Worm (Caenorhabditis elegans): ENCODE results near the gene F22F1.3.
"Not testable (repeated sequence)": the region's sequence is repeated elsewhere in the genome, so short reads cannot be mapped to it uniquely, and the experiment has no call there.

F22F1.3 gene

ce11 chrX:8154374-8154836, 8.5 kb downstream of the F22F1.3 start (continued):
- TF ChIP-seq F23B12.7 (tag; optimal IDR thresholded peaks at IDR 0.05; ENCODE audit: insufficient read depth) (peak; percentile 55), rpc-1 (optimal IDR thresholded peaks at IDR 0.05) (peak; percentile 88), rpc-1 (tag; optimal IDR thresholded peaks at IDR 0.05) (peak; percentile 90), nhr-27 (tag; optimal IDR thresholded peaks at IDR 0.05) (peak; percentile 15), T07F8.4 (tag; optimal IDR thresholded peaks at IDR 0.05) (peak; percentile 2), madf-6 (GFP tag; IDR thresholded peaks at IDR 0.05) (0 out of 2 replicates have a peak, but pooled peaks have one; percentile 12), nhr-90 (tag; optimal IDR thresholded peaks at IDR 0.05) (peak; percentile 58), lin-26 (GFP tag; IDR thresholded peaks at IDR 0.05) (peak; percentile 73; the same call in 1 of the 2 replicates), B0261.1 (tag; optimal IDR thresholded peaks at IDR 0.05) (peak; percentile 84), pbrm-1 (GFP tag; IDR thresholded peaks at IDR 0.05) (peak; percentile 76), ztf-18 (tag; optimal IDR thresholded peaks at IDR 0.05) (peak; percentile 61), nhr-80 (tag; optimal IDR thresholded peaks at IDR 0.05) (peak; percentile 12), hmg-1.2 (GFP tag; IDR thresholded peaks at IDR 0.05) (peak; percentile 53), madf-10 (tag; optimal IDR thresholded peaks at IDR 0.05) (peak; percentile 25), aptf-3 (GFP tag; IDR thresholded peaks at IDR 0.05) (0 out of 2 replicates have a peak, but pooled peaks have one; percentile 32), ZK185.1 (tag; optimal IDR thresholded peaks at IDR 0.05; ENCODE audit: poor library complexity, severe bottlenecking) (peak; percentile 52), atf-7 (tag; optimal IDR thresholded peaks at IDR 0.05) (peak; percentile 6), sptf-2 (GFP tag; optimal IDR thresholded peaks at IDR 0.05) (peak; percentile 20), nfyb-1 (GFP tag; IDR thresholded peaks at IDR 0.05) (peak; percentile 74; the same call in 1 of the 2 replicates), D2030.7 (GFP tag; IDR thresholded peaks at IDR 0.05) (peak; percentile 59), dox-1 (GFP tag; IDR thresholded peaks at IDR 0.05) (peak; percentile 46), tbp1 (GFP tag; optimal IDR thresholded peaks at IDR 0.05) (peak; percentile 86), him-1 (tag; optimal IDR thresholded peaks at IDR 0.05) (peak; percentile 54), attf-5 (GFP tag; optimal IDR thresholded peaks at IDR 0.05) (peak; percentile 19), die-1 (tag; optimal IDR thresholded peaks at IDR 0.05) (peak; percentile 85)

ce11 chrX:8152560-8153043, 10.3 kb downstream of the F22F1.3 start:
- TF ChIP-seq D2030.7 (GFP tag; IDR thresholded peaks at IDR 0.05) (peak; percentile 84), tbp1 (GFP tag; optimal IDR thresholded peaks at IDR 0.05) (peak; percentile 83), somi-1 (GFP tag; optimal IDR thresholded peaks at IDR 0.05) (peak; percentile 6), athp-1 (tag; optimal IDR thresholded peaks at IDR 0.05) (peak; percentile 6), bed-1 (GFP tag; IDR thresholded peaks at IDR 0.05) (0 out of 2 replicates have a peak, but pooled peaks have one; percentile 24), madf-6 (GFP tag; IDR thresholded peaks at IDR 0.05) (peak; percentile 18; the same call in 1 of the 2 replicates), rpc-1 (optimal IDR thresholded peaks at IDR 0.05) (peak; percentile 54), rpc-1 (tag; optimal IDR thresholded peaks at IDR 0.05) (peak; percentile 83), ceh-58 (GFP tag; IDR thresholded peaks at IDR 0.05) (0 out of 2 replicates have a peak, but pooled peaks have one; percentile 64), hmg-1.2 (GFP tag; IDR thresholded peaks at IDR 0.05) (peak; percentile 48), repo-1 (tag; optimal IDR thresholded peaks at IDR 0.05) (peak; percentile 33), mes-4 (tag; optimal IDR thresholded peaks at IDR 0.05) (peak; percentile 33), dox-1 (GFP tag; IDR thresholded peaks at IDR 0.05) (peak; percentile 59), ekl-4 (GFP tag; IDR thresholded peaks at IDR 0.05) (0 out of 2 replicates have a peak, but pooled peaks have one; percentile 9), cebp-2 (GFP tag; IDR thresholded peaks at IDR 0.05) (peak; percentile 26; the same call in 1 of the 2 replicates), die-1 (tag; optimal IDR thresholded peaks at IDR 0.05) (peak; percentile 43), rec-8 (tag; optimal IDR thresholded peaks at IDR 0.05) (peak; percentile 12 to 13), snpc-4 (tag; optimal IDR thresholded peaks at IDR 0.05) (peak in 2 of 4 experiments; percentile 4 to 54), let-607 (tag; optimal IDR thresholded peaks at IDR 0.05) (peak in 1 of 2 experiments; percentile 1), lin-26 (GFP tag; IDR thresholded peaks at IDR 0.05) (peak; percentile 84), ztf-18 (tag; optimal IDR thresholded peaks at IDR 0.05) (peak; percentile 34), B0261.1 (tag; optimal IDR thresholded peaks at IDR 0.05) (peak; percentile 86), pbrm-1 (GFP tag; IDR thresholded peaks at IDR 0.05) (peak; percentile 56), mxl-1 (tag; optimal IDR thresholded peaks at IDR 0.05) (peak; percentile 16), rcor-1 (GFP tag; IDR thresholded peaks at IDR 0.05) (0 out of 2 replicates have a peak, but pooled peaks have one; percentile 22)
- not testable (repeated sequence) for TF ChIP-seq snpc-4 (GFP tag; optimal IDR thresholded peaks at IDR 0.05)
